Worm (Caenorhabditis elegans): Measurements from ENCODE around the gene C26B2.2.

DNA sequence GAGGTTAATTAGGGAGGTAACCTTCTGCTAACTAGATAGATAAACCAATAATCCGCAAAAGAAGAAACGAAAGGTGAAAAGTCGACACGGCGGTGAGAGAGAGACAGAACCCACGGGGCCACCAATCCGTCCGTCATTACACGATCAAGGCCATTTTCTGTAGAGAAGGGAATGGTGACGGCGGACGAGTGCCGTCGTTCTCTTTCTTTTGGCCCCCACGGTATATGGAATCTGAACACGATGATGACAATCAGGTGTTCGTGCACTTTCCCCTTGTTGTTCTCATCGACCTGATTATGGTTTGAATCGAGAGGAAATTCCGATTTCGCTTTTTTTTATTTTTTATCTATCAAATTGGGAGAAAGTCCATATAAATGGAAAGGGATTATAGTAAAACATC is 12.5 kb downstream of the C26B2.2 start:
- TF ChIP-seq hnd-1 (tag; optimal IDR thresholded peaks at IDR 0.05) = no peak
- TF ChIP-seq ama-1 (optimal IDR thresholded peaks at IDR 0.05) = no peak
- peak; percentile 45 for TF ChIP-seq hmg-4 (GFP tag; optimal IDR thresholded peaks at IDR 0.05)
- TF ChIP-seq hmbx-1 (tag; optimal IDR thresholded peaks at IDR 0.05) = no peak
- no peak for TF ChIP-seq tbx-37 (GFP tag; conservative IDR thresholded peaks at IDR 0.05)
- no peak for TF ChIP-seq ceh-36 (tag; optimal IDR thresholded peaks at IDR 0.05)
- TF ChIP-seq tra-4 (tag; optimal IDR thresholded peaks at IDR 0.05) = no peak
- no peak for TF ChIP-seq tbx-11 (GFP tag; IDR thresholded peaks at IDR 0.05)
- TF ChIP-seq ceh-13 (GFP tag; optimal IDR thresholded peaks at IDR 0.05) = no peak
- no peak for TF ChIP-seq scrt-1 (GFP tag; IDR thresholded peaks at IDR 0.05)
- TF ChIP-seq flt-1 (GFP tag; IDR thresholded peaks at IDR 0.05) = no peak
- no peak for TF ChIP-seq F13C5.2 (tag; optimal IDR thresholded peaks at IDR 0.05)
- no peak for TF ChIP-seq pes-1 (GFP tag; IDR thresholded peaks at IDR 0.05)
- no peak for TF ChIP-seq aly-1 (tag; optimal IDR thresholded peaks at IDR 0.05)
